Worm (Caenorhabditis elegans): ENCODE data around the gene srt-63.

DNA sequence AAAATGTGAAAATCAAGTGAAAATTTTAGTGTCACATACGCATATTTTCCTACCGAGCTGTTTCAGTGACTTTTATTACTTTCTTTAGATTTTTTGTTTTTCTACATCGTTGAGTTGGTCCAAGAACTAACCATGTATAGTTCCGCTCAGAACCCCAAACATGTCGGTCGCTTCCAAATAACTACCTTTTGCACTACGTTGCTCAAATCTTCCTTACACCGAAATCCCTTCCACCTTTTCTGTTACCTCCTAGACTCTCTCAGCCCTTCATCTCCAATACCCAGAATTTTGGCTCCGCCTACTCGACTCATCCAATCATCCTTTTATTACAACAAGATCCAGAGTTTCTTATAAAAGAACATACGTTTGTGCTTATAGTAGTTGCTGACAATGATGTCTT lies 28.7 kb upstream of the srt-63 start, which contains the start of gene F35F10.5:
- TF ChIP-seq dao-5 (tag; optimal IDR thresholded peaks at IDR 0.05) (no peak), him-1 (tag; optimal IDR thresholded peaks at IDR 0.05) (no peak)

All from whole organism, L4/young adult.